Fruit fly (Drosophila melanogaster): ENCODE data around the gene CG15767.

DNA sequence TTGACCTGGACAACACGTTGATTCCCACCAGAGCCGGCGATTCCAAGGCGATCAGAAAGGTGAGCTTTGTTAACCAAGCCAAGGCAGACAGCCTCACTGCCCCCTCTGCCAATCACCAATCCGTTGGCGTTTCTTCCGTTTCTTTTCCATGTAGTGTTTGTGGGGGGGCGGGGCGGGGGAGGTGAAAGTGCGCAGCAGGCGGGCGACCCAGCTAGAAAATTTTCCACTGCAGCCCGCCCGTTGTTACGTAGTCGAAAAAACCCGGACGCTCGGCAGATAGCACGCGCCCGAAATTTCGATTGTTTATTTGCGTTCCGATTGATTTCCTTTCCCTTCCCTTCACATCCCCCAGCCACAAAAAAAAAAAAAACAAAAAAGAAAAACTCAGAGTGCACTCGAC, 33.1 kb upstream of the CG15767 start:
- TF ChIP-seq Dll (optimal IDR thresholded peaks at IDR 0.05) = no peak
- no peak for TF ChIP-seq EcR (GFP tag; optimal IDR thresholded peaks at IDR 0.05)
- no peak for TF ChIP-seq psq (optimal IDR thresholded peaks at IDR 0.05)
- no peak for TF ChIP-seq pan (optimal IDR thresholded peaks at IDR 0.05)
